Worm (Caenorhabditis elegans): ENCODE results near the gene C10A4.2.

C10A4.2 gene

ce11 chrX:7420571-7420970, 10.5 kb downstream of the C10A4.2 start, which contains the start of gene C10A4.9:
Gene C10A4.9 (plus strand): TSS chrX:7420871.
- no peak for TF ChIP-seq tbp1 (GFP tag; optimal IDR thresholded peaks at IDR 0.05)
- TF ChIP-seq pha-4 (tag; optimal IDR thresholded peaks at IDR 0.05) = no peak
- TF ChIP-seq F23B12.7 (tag; optimal IDR thresholded peaks at IDR 0.05; ENCODE audit: insufficient read depth) = no peak

DNA sequence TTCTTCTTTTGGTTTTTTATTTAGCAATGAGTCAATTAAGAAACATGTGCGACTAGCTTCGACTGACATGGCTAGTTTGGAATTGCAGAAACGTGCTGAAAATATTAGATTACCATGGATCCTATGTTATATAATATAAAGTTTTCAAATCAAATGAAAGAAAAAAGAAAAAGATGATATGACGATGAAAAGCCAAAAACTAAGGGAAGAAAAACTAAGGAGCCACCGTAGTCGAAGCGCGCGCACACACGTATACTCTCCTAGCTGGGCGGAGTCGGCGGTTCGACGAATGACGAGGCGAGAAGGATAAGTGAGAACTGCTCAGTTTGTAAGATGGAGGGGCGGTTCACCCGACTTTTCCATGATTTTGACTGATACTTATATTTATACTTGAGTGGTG, 14.8 kb downstream of the C10A4.2 start, which contains the start of gene mnm-2:
mnm-2 (minus strand) TSS at position 101 of the 400 bp plus-strand sequence.
- TF ChIP-seq lin-35 (GFP tag; optimal IDR thresholded peaks at IDR 0.05) = no peak
- TF ChIP-seq dpff-1 (tag; optimal IDR thresholded peaks at IDR 0.05) = no peak
- no peak for TF ChIP-seq B0336.3 (GFP tag; IDR thresholded peaks at IDR 0.05)
- TF ChIP-seq tbx-9 (tag; optimal IDR thresholded peaks at IDR 0.05; ENCODE audit: borderline replicate concordance) = no peak
- no peak for TF ChIP-seq ceh-91 (GFP tag; IDR thresholded peaks at IDR 0.05)
- TF ChIP-seq egl-44 (GFP tag; IDR thresholded peaks at IDR 0.05) = no peak
- no peak for TF ChIP-seq snpc-3.4 (tag; optimal IDR thresholded peaks at IDR 0.05)
- TF ChIP-seq rpc-1 (optimal IDR thresholded peaks at IDR 0.05) = no peak
- no peak for TF ChIP-seq rpc-1 (tag; optimal IDR thresholded peaks at IDR 0.05)
- TF ChIP-seq pha-4 (tag; optimal IDR thresholded peaks at IDR 0.05) = no peak
- no peak for TF ChIP-seq ceh-27 (GFP tag; optimal IDR thresholded peaks at IDR 0.05)
- TF ChIP-seq rcor-1 (GFP tag; IDR thresholded peaks at IDR 0.05) = no peak
- no peak for TF ChIP-seq T07F8.4 (tag; optimal IDR thresholded peaks at IDR 0.05)
- TF ChIP-seq T26A5.8 (tag; optimal IDR thresholded peaks at IDR 0.05) = no peak
- TF ChIP-seq lag-1 (GFP tag; IDR thresholded peaks at IDR 0.05) = no peak

DNA sequence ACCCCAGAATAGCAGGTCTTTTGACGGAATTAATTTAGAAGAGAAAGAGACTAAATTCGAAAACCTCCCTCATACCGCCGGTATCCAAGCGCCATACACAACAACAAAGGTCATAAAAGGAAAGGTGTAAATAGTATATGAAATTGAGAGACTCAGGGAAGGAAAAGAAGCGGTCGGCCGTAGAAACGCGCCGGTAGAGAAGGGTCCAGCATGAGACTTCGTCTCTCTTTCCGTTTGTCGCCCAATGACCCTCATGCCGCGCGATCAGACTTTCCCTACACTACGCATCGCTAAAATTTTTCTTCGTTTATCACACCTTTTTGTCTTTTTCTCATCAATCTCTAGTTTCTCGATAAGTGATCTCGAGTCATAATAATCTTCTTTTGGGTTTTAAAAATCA, 20.4 kb downstream of the C10A4.2 start:
- TF ChIP-seq zfh-2 (GFP tag; conservative IDR thresholded peaks at IDR 0.05) (no peak), pbrm-1 (GFP tag; IDR thresholded peaks at IDR 0.05) (no peak), ztf-18 (tag; optimal IDR thresholded peaks at IDR 0.05) (no peak), nhr-120 (GFP tag; IDR thresholded peaks at IDR 0.05) (no peak), ztf-25 (GFP tag; IDR thresholded peaks at IDR 0.05) (no peak), F22D6.2 (tag; optimal IDR thresholded peaks at IDR 0.05) (no peak), ztf-26 (tag; optimal IDR thresholded peaks at IDR 0.05) (no peak)

DNA sequence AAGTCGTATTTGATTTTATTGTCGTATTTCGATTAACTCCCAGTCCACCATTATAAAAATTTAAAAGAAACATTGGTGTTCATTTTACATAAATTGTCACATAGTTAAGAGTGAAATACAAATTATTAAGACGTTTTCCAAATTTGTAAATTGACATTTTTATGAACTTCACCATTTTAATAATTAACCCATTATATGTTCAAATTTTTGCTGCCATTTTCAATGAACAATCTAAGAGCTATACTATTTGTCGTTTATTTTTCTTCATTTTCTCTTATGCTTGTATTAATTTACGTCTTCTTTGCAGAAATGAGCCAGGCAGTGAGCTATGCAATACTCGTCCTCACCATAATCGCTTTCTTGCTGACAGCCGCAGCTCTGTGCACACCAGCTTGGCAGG, 21.1 kb downstream of the C10A4.2 start, which contains the start of gene clc-2:
clc-2 (plus strand) TSS at position 301 of the 400 bp plus-strand sequence.
- TF ChIP-seq ceh-40 (GFP tag; IDR thresholded peaks at IDR 0.05) (no peak), ztf-26 (tag; optimal IDR thresholded peaks at IDR 0.05) (no peak), lag-1 (GFP tag; IDR thresholded peaks at IDR 0.05) (no peak), ceh-91 (GFP tag; IDR thresholded peaks at IDR 0.05) (no peak), nfyb-1 (GFP tag; IDR thresholded peaks at IDR 0.05) (no peak), bed-1 (GFP tag; IDR thresholded peaks at IDR 0.05) (no peak)

DNA sequence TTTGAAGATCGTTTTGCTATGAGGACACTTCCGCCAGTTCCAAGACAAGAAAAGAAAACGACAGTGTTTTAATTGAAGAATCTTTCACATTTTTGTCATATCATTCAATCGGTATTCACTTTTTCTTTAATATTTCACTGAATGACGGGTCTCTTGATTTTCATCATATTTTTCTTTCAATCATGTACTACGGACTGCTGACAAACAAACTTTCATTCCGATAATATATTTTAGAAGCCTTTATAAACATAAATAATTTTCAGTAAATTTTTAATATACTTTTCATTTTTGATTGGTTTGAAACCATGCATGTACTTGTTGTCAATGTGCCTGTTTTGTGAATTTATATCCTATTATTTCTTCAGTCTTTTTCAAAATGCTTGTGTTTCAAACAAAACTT, 23.2 kb downstream of the C10A4.2 start, which contains the start of gene clc-5:
clc-5 (plus strand) TSS at position 301 of the 400 bp plus-strand sequence.
- TF ChIP-seq ccch-3 (GFP tag; optimal IDR thresholded peaks at IDR 0.05) = no peak
- no peak for TF ChIP-seq C06A6.2 (GFP tag; conservative IDR thresholded peaks at IDR 0.05)
- no peak for TF ChIP-seq ama-1 (optimal IDR thresholded peaks at IDR 0.05)
- TF ChIP-seq ama-1 (GFP tag; optimal IDR thresholded peaks at IDR 0.05) = no peak
- TF ChIP-seq rcor-1 (GFP tag; IDR thresholded peaks at IDR 0.05) = no peak
- no peak for TF ChIP-seq mxl-1 (tag; optimal IDR thresholded peaks at IDR 0.05)
- TF ChIP-seq F22D6.2 (tag; optimal IDR thresholded peaks at IDR 0.05) = no peak
- no peak for TF ChIP-seq lsy-27 (tag; optimal IDR thresholded peaks at IDR 0.05; ENCODE audit: borderline replicate concordance, insufficient read depth)
- no peak for TF ChIP-seq madf-10 (tag; optimal IDR thresholded peaks at IDR 0.05)
- no peak for TF ChIP-seq F33H1.4 (GFP tag; IDR thresholded peaks at IDR 0.05)
- no peak for TF ChIP-seq B0261.1 (tag; optimal IDR thresholded peaks at IDR 0.05)
- TF ChIP-seq unc-62 (GFP tag; optimal IDR thresholded peaks at IDR 0.05) = no peak
- TF ChIP-seq aptf-2 (GFP tag; conservative IDR thresholded peaks at IDR 0.05) = no peak
- TF ChIP-seq cebp-1 (GFP tag; IDR thresholded peaks at IDR 0.05) = no peak
- no peak for TF ChIP-seq cebp-1 (tag; optimal IDR thresholded peaks at IDR 0.05)
- no peak for TF ChIP-seq Y56A3A.18 (GFP tag; IDR thresholded peaks at IDR 0.05)
